Fruit fly (Drosophila melanogaster) whole organism, embryonic: ENCODE measurements around the gene blot.

Source experiments
- CG6765 ChIP-seq: fragments of 200-800 bp; sonication (Bioruptor generic); optimal IDR thresholded peaks from 3 replicates; lab custom pipeline; 2017; ENCODE audit warnings: missing biosample characterization, mild to moderate bottlenecking, missing genetic modification characterization
- CG7963 ChIP-seq: fragments of 200-800 bp; sonication (Bioruptor generic); IDR thresholded peaks from 3 replicates; pipeline ENCODE4 v1.3.6; 2022; ENCODE audit warnings: missing biosample characterization, missing genetic modification characterization; ENCODE audit not compliant: partially characterized antibody
- CG8281 ChIP-seq: fragments of 200-800 bp; sonication (Bioruptor generic); optimal IDR thresholded peaks from 2 replicates; lab custom pipeline; 2018; ENCODE audit warnings: missing biosample characterization, mild to moderate bottlenecking, missing genetic modification characterization, moderate library complexity
- CoRest ChIP-seq: fragments of 200-800 bp; sonication (Bioruptor generic); optimal IDR thresholded peaks from 3 replicates; lab custom pipeline; 2018; ENCODE audit warnings: missing biosample characterization, mild to moderate bottlenecking, missing genetic modification characterization, moderate library complexity
- HLH4C ChIP-seq: fragments of 200-800 bp; sonication (Bioruptor generic); IDR thresholded peaks from 3 replicates; pipeline ENCODE4 v1.3.6; 2022; ENCODE audit warnings: missing biosample characterization, missing genetic modification characterization; ENCODE audit not compliant: partially characterized antibody
- Lpt ChIP-seq: fragments of >200 bp; optimal IDR thresholded peaks from 2 replicates; lab custom pipeline; 2018; ENCODE audit warnings: missing biosample characterization, missing genetic modification characterization
- MBD-R2 ChIP-seq: fragments of 200-800 bp; sonication (Bioruptor generic); IDR thresholded peaks from 2 replicates; pipeline ENCODE4 v1.3.6; 2022; ENCODE audit warnings: missing biosample characterization, missing genetic modification characterization
- cad ChIP-seq: fragments of >200 bp; optimal IDR thresholded peaks from 2 replicates; lab custom pipeline; 2017; ENCODE audit warnings: missing biosample characterization, missing genetic modification characterization
- gt ChIP-seq: fragments of 200-800 bp; sonication (Bioruptor generic); IDR thresholded peaks from 2 replicates; pipeline ENCODE4 v1.3.6; 2022; ENCODE audit warnings: missing biosample characterization, missing genetic modification characterization
- jigr1 ChIP-seq: fragments of 200-800 bp; sonication (Bioruptor generic); IDR thresholded peaks from 3 replicates; pipeline ENCODE4 v1.3.6; 2022; ENCODE audit warnings: missing biosample characterization, missing genetic modification characterization
- zf30C ChIP-seq: fragments of 200-800 bp; sonication (Bioruptor generic); optimal IDR thresholded peaks from 3 replicates; lab custom pipeline; 2018; ENCODE audit warnings: missing biosample characterization, mild to moderate bottlenecking, missing genetic modification characterization

dm6 chr3L:17400911-17401310 is 20.4 kb downstream of the blot start:
- TF ChIP-seq CG8281 (tag; lab: Kevin White, UChicago) (no peak), Lpt (no peak), MBD-R2 (GFP tag; lab: Robert Waterston, UW) (no peak), cad (GFP tag; lab: Kevin White, UChicago) (no peak), CoRest (no peak), zf30C (no peak), CG6765 (GFP tag; lab: Kevin White, UChicago) (no peak), CG7963 (GFP tag; lab: Robert Waterston, UW) (no peak), HLH4C (no peak), gt (GFP tag; lab: Robert Waterston, UW) (no peak), jigr1 (GFP tag; lab: Robert Waterston, UW) (no peak)
